Fruit fly (Drosophila melanogaster): ENCODE data around the gene Mical.

The Mical gene

dm6 chr3R:10042664-10043372 lies at the start of gene Mical, which contains the start of gene CG3909:
Gene Mical, minus strand, starts transcription at chr3R:10042895.
Gene CG3909, plus strand, starts transcription at chr3R:10043270.
- peak; percentile 87 for TF ChIP-seq CG17801 (GFP tag; optimal IDR thresholded peaks at IDR 0.05; ENCODE audit: partially characterized antibody)

DNA sequence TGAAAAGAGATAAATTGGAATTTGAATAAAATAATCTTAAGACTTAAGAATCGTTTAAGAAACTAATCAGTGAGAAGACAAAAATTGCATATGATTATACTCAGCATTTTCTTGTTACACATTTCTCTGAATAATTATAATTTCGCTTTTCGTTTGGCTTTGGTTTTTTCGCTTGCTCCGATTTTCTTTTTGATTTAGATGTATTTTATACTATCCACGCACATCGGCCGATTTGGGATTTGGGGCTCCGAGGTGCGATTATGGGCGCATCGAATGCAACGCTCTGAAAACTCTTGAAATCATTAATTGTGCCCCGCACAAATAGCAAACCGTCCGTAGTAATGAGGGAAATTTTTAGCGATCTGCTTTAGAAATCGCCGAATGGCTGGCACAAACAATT lies 48.8 kb upstream of the Mical start:
- TF ChIP-seq CG17801 (GFP tag; optimal IDR thresholded peaks at IDR 0.05; ENCODE audit: partially characterized antibody) = no peak

DNA sequence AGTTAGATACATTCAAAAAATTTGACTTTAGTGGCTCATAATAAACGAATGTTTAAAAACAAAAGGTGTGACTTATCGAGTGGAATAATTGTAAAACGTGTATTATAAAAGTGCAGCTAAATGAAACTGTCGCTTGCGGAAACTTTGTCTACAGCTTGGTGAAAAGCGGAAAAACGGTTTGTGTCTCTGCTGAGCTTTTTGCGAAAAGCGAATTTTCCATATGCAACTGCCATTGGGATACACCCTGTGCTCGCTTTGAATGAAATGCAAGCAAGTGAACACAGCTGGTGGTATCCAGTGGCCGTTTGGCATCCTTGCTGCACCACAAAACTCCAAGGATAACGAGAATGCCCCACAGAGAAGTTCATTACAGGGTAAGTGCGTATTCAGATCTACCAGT lies 48.2 kb upstream of the Mical start:
- TF ChIP-seq CG17801 (GFP tag; optimal IDR thresholded peaks at IDR 0.05; ENCODE audit: partially characterized antibody) = no peak

- peak; percentile 22 for TF ChIP-seq CG17801 (GFP tag; optimal IDR thresholded peaks at IDR 0.05; ENCODE audit: partially characterized antibody)
These were observed 46.5 kb upstream of the Mical start for dm6 chr3R:10089171-10089664.

DNA sequence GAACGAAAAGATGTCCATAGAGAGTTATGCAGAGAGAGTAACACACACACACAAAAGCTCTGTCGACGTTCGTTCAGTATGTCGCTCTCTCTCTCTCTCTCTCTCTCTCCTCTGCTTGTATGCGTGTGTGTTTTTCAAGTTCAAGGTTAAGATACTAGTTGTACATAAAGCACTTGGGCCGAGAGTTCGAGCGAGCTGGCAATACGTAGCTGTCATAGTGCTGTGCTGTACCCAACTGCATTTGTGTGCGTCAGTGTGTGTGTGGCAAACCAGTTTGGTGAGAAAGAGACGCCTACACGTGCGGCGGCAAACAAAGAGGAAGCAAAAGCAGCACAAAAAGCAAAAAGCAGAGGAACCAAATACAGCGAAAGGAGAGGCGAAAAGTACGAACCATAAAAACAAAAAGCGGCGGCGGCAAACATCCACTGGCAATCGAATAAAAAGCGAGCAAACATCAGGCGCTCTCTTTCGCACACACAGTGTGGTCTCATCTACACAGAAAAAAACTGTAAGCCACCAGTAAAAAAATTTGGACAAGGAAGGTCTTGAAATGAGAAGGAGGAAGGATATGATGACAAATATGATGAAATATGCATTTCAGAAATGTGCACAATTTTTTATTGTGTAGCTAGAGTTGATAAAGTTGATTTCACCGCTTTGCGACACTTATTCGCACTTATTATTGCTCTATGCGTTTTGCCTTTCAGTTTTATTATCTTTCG lies 44.7 kb upstream of the Mical start:
- peak; percentile 6 for TF ChIP-seq CG17801 (GFP tag; optimal IDR thresholded peaks at IDR 0.05; ENCODE audit: partially characterized antibody)

DNA sequence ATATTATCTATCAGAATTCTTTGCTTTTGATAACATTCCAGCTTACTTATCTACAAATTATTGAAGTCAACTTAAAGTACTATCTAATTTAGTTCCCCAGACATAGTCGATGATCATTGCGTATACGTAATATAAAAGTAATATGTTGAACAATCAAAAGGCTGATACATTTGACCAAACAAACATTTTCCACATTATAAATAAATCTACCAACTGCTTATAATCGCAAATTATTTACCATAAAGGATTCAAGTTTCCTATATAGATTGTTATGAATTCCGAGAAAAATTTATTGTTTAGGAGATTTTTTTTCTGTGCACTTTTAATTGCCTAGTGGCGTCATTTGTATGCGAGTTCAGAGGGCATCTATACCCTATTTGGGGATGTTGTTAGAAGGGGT lies 44.0 kb upstream of the Mical start:
- TF ChIP-seq CG17801 (GFP tag; optimal IDR thresholded peaks at IDR 0.05; ENCODE audit: partially characterized antibody) = no peak

DNA sequence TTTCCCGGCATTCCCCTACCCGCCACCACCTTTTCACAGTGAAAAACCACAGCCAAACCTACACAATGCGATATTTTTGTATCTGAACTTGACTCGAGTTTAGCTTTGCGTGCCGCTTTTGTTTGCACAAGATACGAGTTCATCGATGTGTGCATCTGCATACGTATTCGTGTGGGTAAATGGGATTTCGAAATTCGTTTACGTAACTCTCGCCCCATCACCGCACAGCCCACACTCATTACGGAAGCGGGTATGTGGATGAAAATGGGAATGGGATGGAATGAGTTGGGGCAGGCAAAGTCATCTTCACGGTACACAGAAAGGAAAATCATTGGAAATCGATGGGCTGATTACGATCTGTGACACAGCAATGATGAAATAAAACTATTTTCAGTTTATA lies 43.5 kb upstream of the Mical start:
- no peak for TF ChIP-seq CG17801 (GFP tag; optimal IDR thresholded peaks at IDR 0.05; ENCODE audit: partially characterized antibody)

DNA sequence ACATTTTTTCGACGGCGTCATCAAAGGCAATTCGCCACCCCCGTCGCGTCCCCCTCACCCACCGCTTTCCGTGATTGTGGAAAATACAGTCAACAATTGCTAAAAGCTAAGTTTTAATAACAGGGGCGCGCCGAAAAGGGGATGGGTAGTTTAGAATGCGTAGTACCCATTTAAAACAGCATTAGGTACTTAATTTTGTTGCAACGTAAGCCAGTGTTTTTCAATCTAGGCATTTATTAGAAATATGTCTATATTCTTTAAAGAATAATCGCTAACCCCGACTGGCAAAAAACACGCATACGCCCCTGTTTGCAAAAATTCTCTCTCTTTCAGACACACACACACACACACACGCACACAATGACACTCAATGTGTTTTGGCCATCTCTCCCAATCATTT lies 42.2 kb upstream of the Mical start:
- TF ChIP-seq CG17801 (GFP tag; optimal IDR thresholded peaks at IDR 0.05; ENCODE audit: partially characterized antibody) = peak; percentile 81

DNA sequence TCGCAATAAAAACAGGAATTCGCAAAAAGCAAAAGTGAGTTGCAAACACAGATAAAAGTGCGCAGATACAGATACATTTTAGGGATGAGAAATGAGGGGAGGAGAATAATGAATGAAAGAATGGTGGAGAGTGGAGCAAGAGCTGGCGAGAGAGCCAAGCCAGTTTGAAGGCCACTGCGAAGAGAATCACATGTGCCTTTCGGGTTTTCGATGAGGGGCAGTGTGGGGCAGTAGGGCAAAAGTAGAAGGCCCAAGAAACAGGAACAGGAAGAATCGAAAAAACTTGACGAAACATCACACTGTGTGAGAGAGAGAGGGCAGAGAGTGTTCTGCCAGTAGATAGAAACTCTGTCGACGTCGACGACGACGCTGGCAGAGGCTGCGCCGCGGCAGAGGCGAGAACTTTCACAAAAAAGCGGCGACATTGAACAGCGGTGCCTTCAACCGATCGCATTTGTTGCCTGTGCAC lies 41.5 kb upstream of the Mical start:
- no peak for TF ChIP-seq CG17801 (GFP tag; optimal IDR thresholded peaks at IDR 0.05; ENCODE audit: partially characterized antibody)

DNA sequence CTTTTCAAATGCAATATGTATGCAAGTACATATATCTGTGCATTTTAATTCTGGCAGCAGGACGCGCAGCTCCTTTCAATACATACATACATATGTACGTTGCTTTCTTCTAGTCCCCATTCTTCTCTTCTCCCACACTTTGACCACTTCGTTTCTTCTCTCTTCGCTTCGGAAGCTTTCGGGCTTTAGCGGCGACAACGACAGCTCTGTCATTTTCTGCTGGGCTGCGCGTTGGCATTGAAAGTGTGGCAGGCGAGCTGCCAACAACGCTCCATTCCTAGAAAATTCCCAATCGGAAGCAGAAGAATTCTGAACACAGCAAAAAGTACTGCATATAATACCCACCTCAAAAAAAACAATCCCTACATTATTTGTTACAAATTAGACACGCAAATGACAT lies 40.4 kb upstream of the Mical start:
- TF ChIP-seq CG17801 (GFP tag; optimal IDR thresholded peaks at IDR 0.05; ENCODE audit: partially characterized antibody) = peak; percentile 4

DNA sequence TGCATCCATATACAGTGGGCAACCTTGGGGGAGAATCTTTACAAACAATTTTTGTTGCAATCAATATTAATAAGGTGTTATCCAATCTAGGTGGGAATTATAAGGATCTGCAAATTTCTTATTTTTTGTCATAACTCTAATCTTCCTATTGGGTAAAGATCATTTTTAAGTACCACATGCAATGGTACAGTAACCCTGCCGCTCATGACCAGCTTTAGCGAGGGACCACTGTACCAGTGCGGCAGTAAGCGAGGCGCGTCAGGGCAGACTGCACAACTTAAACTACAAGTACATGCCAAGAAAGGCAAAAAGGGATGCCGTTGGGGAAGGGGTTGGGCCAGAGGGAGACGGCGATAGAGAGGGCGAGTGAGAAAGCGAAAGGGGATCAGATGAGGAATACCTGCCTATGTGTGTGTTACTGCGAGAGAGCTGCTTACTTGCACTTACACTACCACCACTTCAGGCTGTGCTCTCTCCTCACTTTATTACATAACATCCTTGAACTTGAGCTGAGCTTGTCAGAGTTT lies 39.9 kb upstream of the Mical start:
- peak; percentile 52 for TF ChIP-seq CG17801 (GFP tag; optimal IDR thresholded peaks at IDR 0.05; ENCODE audit: partially characterized antibody)

DNA sequence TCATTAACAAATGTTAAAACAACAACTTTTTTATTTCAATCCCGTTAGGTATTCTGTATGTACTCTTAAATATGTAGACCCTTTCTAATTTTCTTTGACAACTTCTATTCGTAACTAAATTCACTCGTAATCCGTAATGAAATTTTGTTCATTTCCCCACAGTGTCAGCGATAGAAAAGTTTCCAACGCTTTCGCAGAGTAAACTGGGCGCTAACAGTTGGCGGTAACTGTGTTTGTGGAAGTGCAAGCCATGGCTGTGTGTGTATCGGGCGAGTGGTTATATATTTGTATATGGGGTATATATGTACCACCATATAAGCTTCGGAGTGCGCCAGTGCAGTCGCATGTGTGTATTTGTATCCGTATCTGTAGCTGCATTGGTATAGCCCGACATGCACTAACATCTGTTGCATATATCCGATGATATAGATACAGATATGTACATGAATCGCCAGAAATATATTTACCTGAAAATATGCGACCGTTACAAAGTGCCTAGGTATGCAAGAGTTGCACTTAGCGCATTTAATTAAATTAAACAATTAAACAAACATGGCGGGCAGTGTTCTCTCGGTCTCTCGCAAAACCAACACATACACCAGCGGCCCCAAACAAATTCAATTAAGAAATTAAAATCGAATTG lies 38.9 kb upstream of the Mical start:
- TF ChIP-seq CG17801 (GFP tag; optimal IDR thresholded peaks at IDR 0.05; ENCODE audit: partially characterized antibody) = no peak

DNA sequence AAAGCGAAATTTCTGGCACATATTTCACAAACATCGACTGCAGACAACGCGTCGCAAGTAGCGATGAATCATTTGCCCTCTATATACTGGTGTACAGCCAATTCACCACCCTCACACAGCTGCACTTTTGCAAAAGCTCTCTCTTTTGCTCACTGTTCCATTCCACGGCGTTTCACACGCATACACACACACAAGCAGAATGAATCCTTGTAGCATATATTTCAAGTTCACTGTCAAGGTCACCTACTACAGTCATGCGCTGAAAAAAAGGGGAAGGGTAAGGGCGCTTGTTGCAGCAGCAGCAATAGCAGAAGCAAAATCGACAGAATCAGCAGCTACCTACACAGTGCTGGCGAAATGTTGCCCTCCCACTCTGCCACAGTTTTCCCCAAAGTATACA lies 38.0 kb upstream of the Mical start:
- TF ChIP-seq CG17801 (GFP tag; optimal IDR thresholded peaks at IDR 0.05; ENCODE audit: partially characterized antibody) = peak; percentile 6

DNA sequence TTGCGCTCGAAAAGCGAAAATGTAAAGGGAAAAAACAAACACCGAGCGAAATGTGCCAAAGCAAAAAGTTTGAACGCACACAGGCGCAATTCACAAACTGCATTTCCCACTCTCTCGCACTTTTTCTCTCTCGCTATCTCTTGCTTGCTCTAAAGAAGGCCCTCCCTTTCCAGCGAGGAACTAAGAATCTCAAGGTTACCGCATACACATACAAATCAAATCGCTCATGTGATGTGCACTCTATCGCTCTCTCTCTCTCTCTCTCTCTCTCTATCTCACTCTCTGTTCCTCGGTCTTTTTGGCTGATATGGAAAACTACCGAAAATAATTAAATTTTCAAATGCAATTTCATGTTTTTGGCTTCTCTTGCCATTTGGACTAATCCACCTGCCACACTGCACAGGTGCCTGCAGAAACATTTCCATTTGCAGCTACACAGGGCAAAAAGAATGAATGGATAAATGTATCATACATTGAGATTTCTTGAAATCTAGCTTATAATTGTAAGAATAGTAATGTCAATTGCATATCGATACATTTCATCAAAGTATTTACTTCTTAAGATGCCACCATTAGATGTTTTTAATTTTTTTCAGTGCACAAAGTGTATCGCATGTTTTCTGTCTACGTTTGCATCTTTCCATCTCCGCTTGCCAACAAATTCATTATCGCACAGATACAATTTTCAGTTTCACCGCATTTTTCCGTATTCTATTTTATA lies 36.7 kb upstream of the Mical start:
- peak; percentile 78 for TF ChIP-seq CG17801 (GFP tag; optimal IDR thresholded peaks at IDR 0.05; ENCODE audit: partially characterized antibody)

Data from ovary, adult (tissue).